Worm (Caenorhabditis elegans) whole organism, young adult: ENCODE results near the gene F25B5.5.
A peak's percentile ranks its signal among the peaks of the same experiment; 100 is the strongest.

Source experiments
- B0035.1 ChIP-seq: sonication (generic microtip); optimal IDR thresholded peaks from 2 replicates; lab custom pipeline; 2016; ENCODE audit warnings: missing genetic modification characterization, mild to moderate bottlenecking, missing compliant biosample characterization, missing genotype, missing genetic modification reagents
- B0261.1 ChIP-seq: sonication (generic microtip); optimal IDR thresholded peaks from 2 replicates; lab custom pipeline; 2016; ENCODE audit warnings: mild to moderate bottlenecking, missing genetic modification characterization, moderate library complexity, missing compliant biosample characterization
- D2030.7 ChIP-seq: fragments of 200-800 bp; sonication (Bioruptor generic); IDR thresholded peaks from 2 replicates; pipeline ENCODE4 v1.3.6; 2022; ENCODE audit warnings: missing genetic modification reagents, missing genetic modification characterization, missing compliant biosample characterization
- F37B4.10 ChIP-seq: fragments of 200-800 bp; sonication (Bioruptor generic); IDR thresholded peaks from 2 replicates; pipeline ENCODE4 v1.3.6; 2022; ENCODE audit warnings: missing genetic modification characterization, missing compliant biosample characterization
- F39B2.1 ChIP-seq: fragments of 200-800 bp; sonication (Bioruptor generic); IDR thresholded peaks from 2 replicates; pipeline ENCODE4 v1.3.6; 2022; ENCODE audit warnings: missing genetic modification reagents, missing genetic modification characterization, missing compliant biosample characterization
- T07F8.4 ChIP-seq: sonication (generic microtip); optimal IDR thresholded peaks from 2 replicates; lab custom pipeline; 2016; ENCODE audit warnings: mild to moderate bottlenecking, missing genetic modification characterization, moderate library complexity, missing compliant biosample characterization
- aptf-2 ChIP-seq: fragments of 200-800 bp; sonication (Bioruptor generic); conservative IDR thresholded peaks from 2 replicates; pipeline ENCODE4 v1.3.6; 2022; ENCODE audit warnings: missing genetic modification reagents, missing genetic modification characterization, missing compliant biosample characterization
- athp-1 ChIP-seq: sonication (generic microtip); optimal IDR thresholded peaks from 2 replicates; lab custom pipeline; 2017; ENCODE audit warnings: mild to moderate bottlenecking, missing genetic modification characterization, missing compliant biosample characterization
- ccch-3 ChIP-seq: fragments of 200-800 bp; sonication (Bioruptor generic); optimal IDR thresholded peaks from 2 replicates; lab custom pipeline; 2018; ENCODE audit warnings: mild to moderate bottlenecking, missing genetic modification characterization, missing compliant biosample characterization
- cebp-1 ChIP-seq, 2 experiments: fragments of 200-800 bp in 1 of 2; sonication (Bioruptor generic) in 1 of 2; sonication (generic microtip) in 1 of 2; IDR thresholded peaks in 1 of 2; optimal IDR thresholded peaks in 1 of 2; 2 replicates each; pipeline versions ENCODE4 v1.3.6 to Lab custom; 2017 to 2022; ENCODE audit warnings: missing compliant biosample characterization in 2 of 2, missing genetic modification characterization in 2 of 2, mild to moderate bottlenecking in 1 of 2, missing genetic modification reagents in 1 of 2, moderate library complexity in 1 of 2
- ceh-100 ChIP-seq: fragments of 200-800 bp; sonication (Bioruptor generic); IDR thresholded peaks from 2 replicates; pipeline ENCODE4 v1.3.6; 2022; ENCODE audit warnings: missing genetic modification reagents, missing genetic modification characterization, missing compliant biosample characterization
- ceh-27 ChIP-seq: fragments of 200-800 bp; sonication (Bioruptor generic); optimal IDR thresholded peaks from 2 replicates; lab custom pipeline; 2018; ENCODE audit warnings: mild to moderate bottlenecking, missing genetic modification characterization, moderate library complexity, missing compliant biosample characterization
- ceh-40 ChIP-seq: fragments of 200-800 bp; sonication (Bioruptor generic); IDR thresholded peaks from 2 replicates; pipeline ENCODE4 v1.3.6; 2022; ENCODE audit warnings: missing genetic modification characterization, missing compliant biosample characterization
- die-1 ChIP-seq: sonication (generic microtip); optimal IDR thresholded peaks from 2 replicates; lab custom pipeline; 2016; ENCODE audit warnings: missing genotype, mild to moderate bottlenecking, missing genetic modification characterization, missing compliant biosample characterization
- dpl-1 ChIP-seq: fragments of 150-350 bp; optimal IDR thresholded peaks from 2 replicates; lab custom pipeline; 2014; ENCODE audit warnings: missing biosample characterization, missing genetic modification reagents, missing genetic modification characterization
- egl-18 ChIP-seq: fragments of 200-800 bp; sonication (Bioruptor generic); IDR thresholded peaks from 2 replicates; pipeline ENCODE4 v1.3.6; 2022; ENCODE audit warnings: missing genetic modification reagents, missing genetic modification characterization, missing compliant biosample characterization
- egrh-3 ChIP-seq: fragments of 200-800 bp; sonication (Bioruptor generic); IDR thresholded peaks from 2 replicates; pipeline ENCODE4 v1.3.6; 2022; ENCODE audit warnings: missing genetic modification reagents, missing genetic modification characterization, missing compliant biosample characterization
- fkh-3 ChIP-seq: sonication (generic microtip); optimal IDR thresholded peaks from 2 replicates; lab custom pipeline; 2016; ENCODE audit warnings: mild to moderate bottlenecking, missing genetic modification characterization, missing compliant biosample characterization
- him-1 ChIP-seq: sonication (generic microtip); optimal IDR thresholded peaks from 2 replicates; lab custom pipeline; 2016; ENCODE audit warnings: missing genotype, missing genetic modification reagents, missing genetic modification characterization, missing compliant biosample characterization
- hmg-1.2 ChIP-seq: fragments of 200-800 bp; sonication (Bioruptor generic); IDR thresholded peaks from 2 replicates; pipeline ENCODE4 v1.3.6; 2022; ENCODE audit warnings: missing genetic modification reagents, missing genetic modification characterization, missing compliant biosample characterization
- hmg-20 ChIP-seq: fragments of 200-800 bp; sonication (Bioruptor generic); IDR thresholded peaks from 2 replicates; pipeline ENCODE4 v1.3.6; 2022; ENCODE audit warnings: missing genetic modification reagents, missing genetic modification characterization, missing compliant biosample characterization
- let-526 ChIP-seq: fragments of 200-800 bp; sonication (Bioruptor generic); IDR thresholded peaks from 2 replicates; pipeline ENCODE4 v1.3.6; 2022; ENCODE audit warnings: missing genetic modification reagents, missing genetic modification characterization, missing compliant biosample characterization
- let-607 ChIP-seq, 2 experiments: fragments of 200-800 bp in 1 of 2; sonication (Bioruptor generic) in 1 of 2; sonication (generic microtip) in 1 of 2; optimal IDR thresholded peaks; 2 replicates each; lab custom pipeline; 2016 to 2018; ENCODE audit warnings: mild to moderate bottlenecking in 2 of 2, missing compliant biosample characterization in 2 of 2, missing genetic modification characterization in 2 of 2, moderate library complexity in 2 of 2, missing genotype in 1 of 2
- lin-40 ChIP-seq: sonication (generic microtip); optimal IDR thresholded peaks from 2 replicates; lab custom pipeline; 2016; ENCODE audit warnings: missing genetic modification characterization, mild to moderate bottlenecking, missing compliant biosample characterization, missing genotype, missing genetic modification reagents
- lsl-1 ChIP-seq: fragments of 200-800 bp; sonication (Bioruptor generic); optimal IDR thresholded peaks from 2 replicates; lab custom pipeline; 2018; ENCODE audit warnings: mild to moderate bottlenecking, missing genetic modification characterization, moderate library complexity, missing compliant biosample characterization
- lsy-27 ChIP-seq: sonication (generic microtip); optimal IDR thresholded peaks from 2 replicates; lab custom pipeline; 2017; ENCODE audit warnings: missing genetic modification characterization, mild to moderate bottlenecking, missing compliant biosample characterization, antibody characterized with exemption, missing genotype, borderline replicate concordance; ENCODE audit not compliant: insufficient read depth
- madf-3 ChIP-seq: fragments of 200-800 bp; sonication (Bioruptor generic); IDR thresholded peaks from 2 replicates; pipeline ENCODE4 v1.3.6; 2022; ENCODE audit warnings: missing genetic modification reagents, missing genetic modification characterization, missing compliant biosample characterization
- mes-4 ChIP-seq: sonication (generic microtip); optimal IDR thresholded peaks from 2 replicates; lab custom pipeline; 2016; ENCODE audit warnings: missing genotype, missing genetic modification characterization, missing compliant biosample characterization
- mxl-1 ChIP-seq: sonication (generic microtip); optimal IDR thresholded peaks from 2 replicates; lab custom pipeline; 2016; ENCODE audit warnings: missing genetic modification characterization, missing compliant biosample characterization
- nhr-179 ChIP-seq: sonication (generic microtip); optimal IDR thresholded peaks from 2 replicates; lab custom pipeline; 2016; ENCODE audit warnings: mild to moderate bottlenecking, missing genetic modification characterization, missing compliant biosample characterization
- nhr-27 ChIP-seq: fragments of 200-800 bp; sonication (Bioruptor generic); optimal IDR thresholded peaks from 2 replicates; lab custom pipeline; 2018; ENCODE audit warnings: mild to moderate bottlenecking, missing genetic modification characterization, moderate library complexity, missing compliant biosample characterization
- nhr-80 ChIP-seq: sonication (generic microtip); optimal IDR thresholded peaks from 2 replicates; lab custom pipeline; 2016; ENCODE audit warnings: missing genetic modification characterization, missing compliant biosample characterization
- rec-8 ChIP-seq, 2 experiments: sonication (generic microtip); optimal IDR thresholded peaks; 2 replicates each; lab custom pipeline; 2016; ENCODE audit warnings: mild to moderate bottlenecking in 2 of 2, missing genetic modification characterization in 2 of 2, missing genetic modification reagents in 2 of 2, missing genotype in 2 of 2, missing biosample characterization in 1 of 2, missing compliant biosample characterization in 1 of 2, moderate library complexity in 1 of 2
- repo-1 ChIP-seq: sonication (generic microtip); optimal IDR thresholded peaks from 2 replicates; lab custom pipeline; 2017; ENCODE audit warnings: mild to moderate bottlenecking, missing genetic modification characterization, missing compliant biosample characterization
- rpc-1 ChIP-seq, 2 experiments: fragments of 150-350 bp in 1 of 2; sonication (generic microtip) in 1 of 2; optimal IDR thresholded peaks; 2 replicates each; lab custom pipeline; 2014 to 2018; ENCODE audit warnings: missing biosample characterization in 1 of 2, missing genetic modification characterization in 1 of 2, missing genetic modification reagents in 1 of 2, missing genotype in 1 of 2
- sea-2 ChIP-seq: fragments of 200-800 bp; sonication (Bioruptor generic); IDR thresholded peaks from 2 replicates; pipeline ENCODE4 v1.3.6; 2022; ENCODE audit warnings: missing genetic modification characterization, missing compliant biosample characterization
- snpc-1.1 ChIP-seq: sonication (generic microtip); optimal IDR thresholded peaks from 2 replicates; lab custom pipeline; 2017; ENCODE audit warnings: missing genetic modification characterization, mild to moderate bottlenecking, missing compliant biosample characterization, antibody characterized with exemption, moderate library complexity, missing genotype, missing genetic modification reagents; ENCODE audit not compliant: insufficient read depth
- snpc-3.4 ChIP-seq: sonication (generic microtip); optimal IDR thresholded peaks from 2 replicates; lab custom pipeline; 2017; ENCODE audit warnings: missing genetic modification characterization, mild to moderate bottlenecking, missing compliant biosample characterization, antibody characterized with exemption, moderate library complexity, missing genotype, missing genetic modification reagents
- snpc-4 ChIP-seq, 5 experiments: fragments of 150-350 bp in 1 of 5; sonication (generic microtip) in 4 of 5; optimal IDR thresholded peaks; 2 replicates each; lab custom pipeline; 2014 to 2018; ENCODE audit warnings: missing genetic modification characterization in 5 of 5, missing biosample characterization in 3 of 5, antibody characterized with exemption in 2 of 5, mild to moderate bottlenecking in 2 of 5, missing compliant biosample characterization in 2 of 5, missing genotype in 2 of 5, moderate library complexity in 2 of 5, missing genetic modification reagents in 1 of 5
- somi-1 ChIP-seq: fragments of 200-800 bp; sonication (Bioruptor generic); optimal IDR thresholded peaks from 2 replicates; lab custom pipeline; 2018; ENCODE audit warnings: mild to moderate bottlenecking, missing genetic modification characterization, missing compliant biosample characterization
- tbp1 ChIP-seq: fragments of 200-800 bp; sonication (Bioruptor generic); optimal IDR thresholded peaks from 2 replicates; lab custom pipeline; 2018; ENCODE audit warnings: mild to moderate bottlenecking, missing genetic modification characterization, missing compliant biosample characterization
- xnd-1 ChIP-seq: sonication (generic microtip); optimal IDR thresholded peaks from 2 replicates; lab custom pipeline; 2016; ENCODE audit warnings: missing genotype, missing genetic modification reagents, missing genetic modification characterization, missing compliant biosample characterization
- ztf-26 ChIP-seq: sonication (generic microtip); optimal IDR thresholded peaks from 2 replicates; lab custom pipeline; 2017; ENCODE audit warnings: missing genetic modification characterization, missing compliant biosample characterization

F25B5.5 gene

DNA sequence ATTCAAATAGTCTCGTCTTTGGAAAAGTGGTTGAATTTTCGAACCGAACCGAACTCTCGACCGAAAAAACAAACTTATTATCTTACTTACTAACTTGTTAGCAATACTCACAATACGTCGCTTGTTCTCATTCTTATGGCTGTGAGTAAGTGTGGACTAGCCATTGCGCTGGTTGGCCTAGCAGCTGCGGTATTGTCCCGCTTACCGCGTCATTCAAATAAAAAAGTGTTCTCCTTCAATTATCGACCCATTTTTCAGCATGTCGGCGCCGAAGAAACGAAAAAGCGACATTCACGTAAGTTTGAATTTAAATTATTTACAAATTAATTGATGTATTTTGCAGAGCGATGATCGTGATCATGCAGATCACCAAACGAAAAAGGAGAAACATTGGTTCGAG, 13.1 kb upstream of the F25B5.5 start:
- TF ChIP-seq snpc-3.4 (tag; lab: Kevin White, UChicago), result no peak
- no peak for TF ChIP-seq lsl-1 (GFP tag; lab: Kevin White, UChicago)
- TF ChIP-seq B0261.1, result no peak
- TF ChIP-seq hmg-1.2 (GFP tag; lab: Robert Waterston, UW), result no peak
- no peak for TF ChIP-seq tbp1 (GFP tag; lab: Kevin White, UChicago)
- TF ChIP-seq F39B2.1, result no peak
- TF ChIP-seq nhr-179 (tag; lab: Kevin White, UChicago), result no peak
- TF ChIP-seq let-526 (GFP tag; lab: Robert Waterston, UW), result no peak
- TF ChIP-seq let-607 (tag; optimal IDR thresholded peaks at IDR 0.05; lab: Kevin White, UChicago), result no peak
- TF ChIP-seq ztf-26 (tag; lab: Kevin White, UChicago), result no peak
- TF ChIP-seq F37B4.10 (GFP tag; lab: Robert Waterston, UW), result no peak
- TF ChIP-seq, all 124 proteins: peak for 0

DNA sequence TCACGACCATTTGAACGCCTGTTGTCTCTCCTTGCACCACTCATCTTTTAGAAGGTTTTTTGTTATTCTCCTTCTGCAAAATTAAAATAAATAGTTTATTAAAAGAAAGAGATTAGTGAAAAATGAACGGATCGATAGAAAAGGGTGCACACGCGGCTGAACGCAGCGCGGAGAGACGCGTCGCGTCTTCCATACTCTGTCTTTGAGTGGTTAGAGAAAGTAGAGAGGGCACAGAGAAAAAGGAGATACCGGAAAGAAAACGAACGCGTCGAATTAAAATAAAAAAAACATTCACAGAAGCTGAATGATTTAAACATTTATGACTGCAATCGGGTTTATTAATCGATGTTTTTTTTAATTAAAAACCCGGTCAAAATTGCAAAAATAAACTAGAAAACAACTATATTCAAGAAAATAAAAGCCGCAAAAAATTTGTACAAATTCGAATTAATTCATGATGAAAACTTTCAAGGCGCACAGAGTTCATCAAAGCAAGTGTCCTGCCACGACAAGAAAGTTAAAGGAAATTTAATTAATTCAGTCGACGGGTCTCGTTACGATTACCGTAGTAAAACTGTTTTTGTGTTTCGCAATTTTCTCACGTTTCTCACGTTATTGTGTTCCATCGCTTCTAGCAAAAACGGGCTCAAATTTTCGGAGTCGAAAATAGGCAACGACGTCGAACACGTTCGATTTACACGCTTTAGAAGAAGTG, 12.4 kb upstream of the F25B5.5 start, which contains the start of the genes nono-1 and nop-1:
TSS of gene nono-1 (minus strand) at position 75 of the 715 bp plus-strand sequence.
TSS of gene nop-1 (plus strand) at position 551 of the 715 bp plus-strand sequence.
- TF ChIP-seq ceh-100 (GFP tag; lab: Robert Waterston, UW), result no peak
- no peak for TF ChIP-seq egl-18
- no peak for TF ChIP-seq rpc-1 (optimal IDR thresholded peaks at IDR 0.05; lab: Kevin White, UChicago)
- TF ChIP-seq rpc-1 (tag; optimal IDR thresholded peaks at IDR 0.05; lab: Kevin White, UChicago), result no peak
- TF ChIP-seq madf-3 (GFP tag; lab: Robert Waterston, UW), result no peak
- no peak for TF ChIP-seq ccch-3
- no peak for TF ChIP-seq F39B2.1
- TF ChIP-seq D2030.7 (GFP tag; lab: Robert Waterston, UW), result peak; percentile 33; the same call in 1 of the 2 replicates
- no peak for TF ChIP-seq mes-4 (tag; lab: Kevin White, UChicago)
- TF ChIP-seq egrh-3 (GFP tag; lab: Robert Waterston, UW), result no peak
- TF ChIP-seq nhr-80 (tag; lab: Kevin White, UChicago), result no peak
- TF ChIP-seq lin-40, result no peak
- TF ChIP-seq snpc-1.1, result no peak
- TF ChIP-seq lsy-27 (tag; lab: Kevin White, UChicago), result no peak
- no peak for TF ChIP-seq repo-1 (tag; lab: Kevin White, UChicago)
- no peak for TF ChIP-seq hmg-20 (GFP tag; lab: Robert Waterston, UW)
- no peak for TF ChIP-seq T07F8.4 (tag; lab: Kevin White, UChicago)
- no peak for TF ChIP-seq dpl-1 (GFP tag; lab: Kevin White, UChicago)
- no peak for TF ChIP-seq ceh-40 (GFP tag; lab: Robert Waterston, UW)
- no peak for TF ChIP-seq mxl-1 (tag; lab: Kevin White, UChicago)
- peak; percentile 33 for TF ChIP-seq him-1
- peak; percentile 74 for TF ChIP-seq xnd-1 (tag; lab: Kevin White, UChicago)
- no peak for TF ChIP-seq snpc-4 (GFP tag; optimal IDR thresholded peaks at IDR 0.05; lab: Kevin White, UChicago)
- no peak for TF ChIP-seq snpc-4 (tag; optimal IDR thresholded peaks at IDR 0.05; lab: Kevin White, UChicago)
- no peak for TF ChIP-seq rec-8 (tag; optimal IDR thresholded peaks at IDR 0.05; lab: Kevin White, UChicago)
- no peak for TF ChIP-seq B0035.1 (tag; lab: Kevin White, UChicago)
- TF ChIP-seq let-526 (GFP tag; lab: Robert Waterston, UW), result no peak
- TF ChIP-seq cebp-1 (GFP tag; IDR thresholded peaks at IDR 0.05; lab: Robert Waterston, UW), result no peak
- TF ChIP-seq cebp-1 (tag; optimal IDR thresholded peaks at IDR 0.05; lab: Kevin White, UChicago), result peak; percentile 32
- TF ChIP-seq aptf-2 (GFP tag; lab: Robert Waterston, UW), result no peak
- TF ChIP-seq fkh-3, result no peak
- no peak for TF ChIP-seq athp-1 (tag; lab: Kevin White, UChicago)
- no peak for TF ChIP-seq ceh-27 (GFP tag; lab: Kevin White, UChicago)
- TF ChIP-seq let-607 (tag; optimal IDR thresholded peaks at IDR 0.05; lab: Kevin White, UChicago), result no peak
- TF ChIP-seq somi-1 (GFP tag; lab: Kevin White, UChicago), result no peak
- no peak for TF ChIP-seq nhr-27 (tag; lab: Kevin White, UChicago)
- TF ChIP-seq tbp1 (GFP tag; lab: Kevin White, UChicago), result no peak
- no peak for TF ChIP-seq die-1 (tag; lab: Kevin White, UChicago)
- TF ChIP-seq sea-2 (GFP tag; lab: Robert Waterston, UW), result no peak
- TF ChIP-seq lsl-1 (GFP tag; lab: Kevin White, UChicago), result peak; percentile 88
